Worm (Caenorhabditis elegans) whole organism, midembryonic: ENCODE data around the gene F42G4.5.

Source experiments
- flt-1 ChIP-seq: fragments of 200-800 bp; sonication (Bioruptor generic); IDR thresholded peaks from 2 replicates; pipeline ENCODE4 v1.3.6; 2022; ENCODE audit warnings: missing genetic modification characterization, missing compliant biosample characterization
- klf-2 ChIP-seq: fragments of 200-800 bp; sonication (Bioruptor generic); conservative IDR thresholded peaks from 2 replicates; pipeline ENCODE4 v1.3.6; 2022; ENCODE audit warnings: missing genetic modification reagents, missing genetic modification characterization, missing compliant biosample characterization
- ztf-23 ChIP-seq: fragments of 200-800 bp; sonication (Bioruptor generic); IDR thresholded peaks from 2 replicates; pipeline ENCODE4 v1.3.6; 2022; ENCODE audit warnings: missing genetic modification reagents, missing genetic modification characterization, missing compliant biosample characterization

DNA sequence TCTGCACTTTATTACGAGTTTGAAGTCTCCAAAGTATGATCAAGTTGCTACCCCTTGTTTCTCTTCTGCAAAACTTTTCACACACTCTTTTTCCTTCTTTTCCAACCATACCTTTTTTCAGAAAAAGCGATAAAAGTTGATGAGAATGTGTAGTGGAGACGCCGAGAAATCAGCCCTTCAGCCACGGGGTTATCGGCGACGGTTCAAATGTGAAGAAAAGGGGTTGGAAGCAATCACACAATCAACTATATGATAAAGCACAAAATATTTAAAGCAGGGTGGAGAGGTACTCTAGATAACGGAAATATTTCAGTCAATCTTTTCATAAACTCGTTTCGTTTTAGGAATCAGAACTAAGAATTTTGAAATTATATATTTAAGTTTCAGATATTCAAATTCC lies at the start of gene F42G4.5:
- TF ChIP-seq ztf-23 (GFP tag; lab: Robert Waterston, UW) (no peak), flt-1 (no peak), klf-2 (GFP tag; lab: Robert Waterston, UW) (no peak)
